Worm (Caenorhabditis elegans) whole organism, early embryonic: Measurements from ENCODE around the gene nfx-1.

Experiments used
- B0310.2 ChIP-seq: sonication (generic microtip); optimal IDR thresholded peaks from 2 replicates; lab custom pipeline; 2016; ENCODE audit warnings: mild to moderate bottlenecking, missing genetic modification characterization, missing compliant biosample characterization
- F13C5.2 ChIP-seq: sonication (generic microtip); optimal IDR thresholded peaks from 2 replicates; lab custom pipeline; 2017; ENCODE audit warnings: mild to moderate bottlenecking, missing genetic modification characterization, inconsistent platforms, missing compliant biosample characterization
- aly-1 ChIP-seq: sonication (generic microtip); optimal IDR thresholded peaks from 2 replicates; lab custom pipeline; 2016; ENCODE audit warnings: missing genetic modification characterization, missing compliant biosample characterization
- ama-1 ChIP-seq: fragments of 150-350 bp; optimal IDR thresholded peaks from 2 replicates; lab custom pipeline; 2014
- ceh-13 ChIP-seq: fragments of 200-800 bp; sonication (Bioruptor generic); optimal IDR thresholded peaks from 2 replicates; lab custom pipeline; 2018; ENCODE audit warnings: mild to moderate bottlenecking, missing genetic modification characterization, missing compliant biosample characterization
- ceh-36 ChIP-seq: sonication (generic microtip); optimal IDR thresholded peaks from 2 replicates; lab custom pipeline; 2016; ENCODE audit warnings: missing genetic modification characterization, inconsistent platforms, missing compliant biosample characterization
- ets-7 ChIP-seq: sonication (generic microtip); optimal IDR thresholded peaks from 2 replicates; lab custom pipeline; 2016; ENCODE audit warnings: missing genotype, missing genetic modification characterization, missing compliant biosample characterization
- flt-1 ChIP-seq: fragments of 200-800 bp; sonication (Bioruptor generic); IDR thresholded peaks from 2 replicates; pipeline ENCODE4 v1.3.6; 2022; ENCODE audit warnings: missing genetic modification characterization, missing compliant biosample characterization
- hmbx-1 ChIP-seq: sonication (generic microtip); optimal IDR thresholded peaks from 2 replicates; lab custom pipeline; 2016; ENCODE audit warnings: mild to moderate bottlenecking, missing genetic modification characterization, missing compliant biosample characterization
- hmg-4 ChIP-seq: fragments of 200-800 bp; sonication (Bioruptor generic); optimal IDR thresholded peaks from 2 replicates; lab custom pipeline; 2018; ENCODE audit warnings: mild to moderate bottlenecking, missing genetic modification characterization, missing compliant biosample characterization
- hnd-1 ChIP-seq: sonication (generic microtip); optimal IDR thresholded peaks from 2 replicates; lab custom pipeline; 2016; ENCODE audit warnings: missing genetic modification characterization, missing compliant biosample characterization
- pes-1 ChIP-seq: fragments of 200-800 bp; sonication (Bioruptor generic); IDR thresholded peaks from 2 replicates; pipeline ENCODE4 v1.3.6; 2022; ENCODE audit warnings: missing genetic modification reagents, missing genetic modification characterization, missing compliant biosample characterization
- scrt-1 ChIP-seq: fragments of 200-800 bp; sonication (Bioruptor generic); IDR thresholded peaks from 2 replicates; pipeline ENCODE4 v1.3.6; 2022; ENCODE audit warnings: missing genetic modification characterization, missing compliant biosample characterization
- sea-1 ChIP-seq: fragments of 200-800 bp; sonication (Bioruptor generic); conservative IDR thresholded peaks from 2 replicates; pipeline ENCODE4 v1.3.6; 2022; ENCODE audit warnings: missing genetic modification characterization, missing compliant biosample characterization
- tbx-11 ChIP-seq: fragments of 200-800 bp; sonication (Bioruptor generic); IDR thresholded peaks from 2 replicates; pipeline ENCODE4 v1.3.6; 2022; ENCODE audit warnings: missing genetic modification characterization, missing compliant biosample characterization
- tbx-37 ChIP-seq: fragments of 200-800 bp; sonication (Bioruptor generic); conservative IDR thresholded peaks from 2 replicates; pipeline ENCODE4 v1.3.6; 2022; ENCODE audit warnings: missing genetic modification reagents, missing genetic modification characterization, missing compliant biosample characterization
- tra-4 ChIP-seq: sonication (generic microtip); optimal IDR thresholded peaks from 2 replicates; lab custom pipeline; 2017; ENCODE audit warnings: missing genetic modification characterization, missing compliant biosample characterization

The nfx-1 gene

ce11 chrIII:6381584-6382391 lies 6.6 kb downstream of the nfx-1 start, which contains the start of gene znf-622:
Gene znf-622, plus strand, starts transcription at chrIII:6381634.
- TF ChIP-seq tbx-11 (GFP tag; lab: Robert Waterston, UW) = no peak
- TF ChIP-seq hmg-4 (GFP tag; lab: Kevin White, UChicago) = no peak
- no peak for TF ChIP-seq hmbx-1 (tag; lab: Kevin White, UChicago)
- TF ChIP-seq ets-7 (tag; lab: Kevin White, UChicago) = no peak
- TF ChIP-seq ama-1 (lab: Kevin White, UChicago) = peak; percentile 91
- no peak for TF ChIP-seq ceh-36
- no peak for TF ChIP-seq flt-1 (GFP tag; lab: Robert Waterston, UW)
- TF ChIP-seq B0310.2 (tag; lab: Kevin White, UChicago) = no peak
- TF ChIP-seq scrt-1 (GFP tag; lab: Robert Waterston, UW) = no peak

- TF ChIP-seq tbx-11 (GFP tag; lab: Robert Waterston, UW) = no peak
- no peak for TF ChIP-seq tra-4 (tag; lab: Kevin White, UChicago)
- TF ChIP-seq F13C5.2 = no peak
- TF ChIP-seq hnd-1 (tag; lab: Kevin White, UChicago) = no peak
- no peak for TF ChIP-seq ceh-36
- TF ChIP-seq scrt-1 (GFP tag; lab: Robert Waterston, UW) = no peak
- no peak for TF ChIP-seq hmbx-1 (tag; lab: Kevin White, UChicago)
- peak; percentile 15 for TF ChIP-seq ama-1 (lab: Kevin White, UChicago)
- no peak for TF ChIP-seq pes-1
Observed at ce11 chrIII:6382987-6383602, 7.9 kb downstream of the nfx-1 start, which contains the start of gene let-716. Gene let-716, plus strand, starts transcription at chrIII:6383552.

- TF ChIP-seq B0310.2 (tag; lab: Kevin White, UChicago) (no peak), sea-1 (GFP tag; lab: Robert Waterston, UW) (no peak), hnd-1 (tag; lab: Kevin White, UChicago) (no peak), ceh-13 (GFP tag; lab: Kevin White, UChicago) (no peak), pes-1 (no peak), hmbx-1 (tag; lab: Kevin White, UChicago) (no peak), hmg-4 (GFP tag; lab: Kevin White, UChicago) (no peak), tbx-37 (GFP tag; lab: Robert Waterston, UW) (no peak), ceh-36 (no peak), F13C5.2 (no peak), tra-4 (tag; lab: Kevin White, UChicago) (no peak), tbx-11 (GFP tag; lab: Robert Waterston, UW) (no peak), ets-7 (tag; lab: Kevin White, UChicago) (no peak), scrt-1 (GFP tag; lab: Robert Waterston, UW) (no peak), aly-1 (tag; lab: Kevin White, UChicago) (no peak), flt-1 (GFP tag; lab: Robert Waterston, UW) (no peak), ama-1 (lab: Kevin White, UChicago) (no peak)
Observed at ce11 chrIII:6389533-6389932, 14.4 kb downstream of the nfx-1 start, which contains the start of gene C16A3.2. Gene C16A3.2, plus strand, starts transcription at chrIII:6389833.

- no peak for TF ChIP-seq hmg-4 (GFP tag; lab: Kevin White, UChicago)
- no peak for TF ChIP-seq ets-7 (tag; lab: Kevin White, UChicago)
- TF ChIP-seq tbx-37 (GFP tag; lab: Robert Waterston, UW) = no peak
- TF ChIP-seq hmbx-1 (tag; lab: Kevin White, UChicago) = no peak
- TF ChIP-seq F13C5.2 = no peak
- TF ChIP-seq ceh-36 = no peak
- TF ChIP-seq aly-1 (tag; lab: Kevin White, UChicago) = no peak
- TF ChIP-seq scrt-1 (GFP tag; lab: Robert Waterston, UW) = no peak
- no peak for TF ChIP-seq ceh-13 (GFP tag; lab: Kevin White, UChicago)
- no peak for TF ChIP-seq pes-1
- no peak for TF ChIP-seq tra-4 (tag; lab: Kevin White, UChicago)
Observed at ce11 chrIII:6390644-6391043, 15.5 kb downstream of the nfx-1 start, which contains the start of gene smrc-1. Gene smrc-1, plus strand, starts transcription at chrIII:6390944.

- TF ChIP-seq scrt-1 (GFP tag; lab: Robert Waterston, UW) (no peak), B0310.2 (tag; lab: Kevin White, UChicago) (no peak), ceh-36 (no peak), tra-4 (tag; lab: Kevin White, UChicago) (no peak), hmbx-1 (tag; lab: Kevin White, UChicago) (no peak), tbx-37 (GFP tag; lab: Robert Waterston, UW) (no peak), hmg-4 (GFP tag; lab: Kevin White, UChicago) (no peak), tbx-11 (GFP tag; lab: Robert Waterston, UW) (no peak), pes-1 (no peak), flt-1 (GFP tag; lab: Robert Waterston, UW) (no peak), aly-1 (tag; lab: Kevin White, UChicago) (no peak), ceh-13 (GFP tag; lab: Kevin White, UChicago) (no peak), F13C5.2 (no peak), ets-7 (tag; lab: Kevin White, UChicago) (no peak), ama-1 (lab: Kevin White, UChicago) (no peak), sea-1 (GFP tag; lab: Robert Waterston, UW) (no peak), hnd-1 (tag; lab: Kevin White, UChicago) (no peak)
Observed at ce11 chrIII:6395706-6396232, 20.6 kb downstream of the nfx-1 start, which contains the start of gene oatr-1. Gene oatr-1, minus strand, starts transcription at chrIII:6396182.

ce11 chrIII:6396381-6396780 lies 21.2 kb downstream of the nfx-1 start:
- no peak for TF ChIP-seq ceh-13 (GFP tag; lab: Kevin White, UChicago)
- no peak for TF ChIP-seq hmbx-1 (tag; lab: Kevin White, UChicago)
- TF ChIP-seq tra-4 (tag; lab: Kevin White, UChicago) = no peak
- no peak for TF ChIP-seq ceh-36
- no peak for TF ChIP-seq scrt-1 (GFP tag; lab: Robert Waterston, UW)
- no peak for TF ChIP-seq pes-1
- no peak for TF ChIP-seq flt-1 (GFP tag; lab: Robert Waterston, UW)
- no peak for TF ChIP-seq hnd-1 (tag; lab: Kevin White, UChicago)
- TF ChIP-seq B0310.2 (tag; lab: Kevin White, UChicago) = no peak
- TF ChIP-seq tbx-11 (GFP tag; lab: Robert Waterston, UW) = no peak
- no peak for TF ChIP-seq sea-1 (GFP tag; lab: Robert Waterston, UW)
- no peak for TF ChIP-seq ets-7 (tag; lab: Kevin White, UChicago)
